Fruit fly (Drosophila melanogaster) whole organism, embryonic: Measurements from ENCODE around the gene Obp93a.

ENCODE experiments used
- ATbp ChIP-seq: fragments of 200-800 bp; sonication (Bioruptor generic); optimal IDR thresholded peaks from 2 replicates; lab custom pipeline; 2017; ENCODE audit warnings: missing biosample characterization, mild to moderate bottlenecking, missing genetic modification characterization, missing genetic modification reagents
- Awh ChIP-seq: fragments of 200-800 bp; sonication (Bioruptor generic); IDR thresholded peaks from 2 replicates; pipeline ENCODE4, ENCODE4 v1.3.6; 2022; ENCODE audit warnings: missing biosample characterization, missing genetic modification characterization
- Blimp-1 ChIP-seq: fragments of 200-800 bp; sonication (Bioruptor generic); optimal IDR thresholded peaks from 3 replicates; lab custom pipeline; 2018; ENCODE audit warnings: missing biosample characterization, missing genetic modification characterization, mild to moderate bottlenecking, moderate library complexity, missing genetic modification reagents
- CG10979 ChIP-seq: fragments of 200-800 bp; sonication (Bioruptor generic); optimal IDR thresholded peaks from 2 replicates; lab custom pipeline; 2018; ENCODE audit warnings: missing biosample characterization, mild to moderate bottlenecking, missing genetic modification characterization, moderate library complexity
- CG11247 ChIP-seq: fragments of 200-800 bp; sonication (Bioruptor generic); IDR thresholded peaks from 2 replicates; pipeline ENCODE4 v1.3.6; 2022; ENCODE audit warnings: missing biosample characterization, missing genetic modification characterization
- CG11456 ChIP-seq: fragments of 200-800 bp; sonication (Bioruptor generic); IDR thresholded peaks from 3 replicates; pipeline ENCODE4 v1.3.6; 2022; ENCODE audit warnings: missing biosample characterization, missing genetic modification characterization
- CG11723 ChIP-seq: fragments of 200-800 bp; sonication (Bioruptor generic); optimal IDR thresholded peaks from 2 replicates; lab custom pipeline; 2017; ENCODE audit warnings: missing biosample characterization, mild to moderate bottlenecking, missing genetic modification characterization
- CG13775 ChIP-seq: fragments of 200-800 bp; sonication (Bioruptor generic); optimal IDR thresholded peaks from 3 replicates; lab custom pipeline; 2017; ENCODE audit warnings: missing biosample characterization, mild to moderate bottlenecking, missing genetic modification characterization
- CG14710 ChIP-seq: fragments of 200-800 bp; sonication (Bioruptor generic); optimal IDR thresholded peaks from 3 replicates; lab custom pipeline; 2019; ENCODE audit warnings: missing biosample characterization, mild to moderate bottlenecking, missing genetic modification characterization, moderate library complexity
- CG15269 ChIP-seq: fragments of 200-800 bp; sonication (Bioruptor generic); optimal IDR thresholded peaks from 2 replicates; lab custom pipeline; 2018; ENCODE audit warnings: missing biosample characterization, mild to moderate bottlenecking, missing genetic modification characterization, moderate library complexity
- CG17328 ChIP-seq: fragments of 200-800 bp; sonication (Bioruptor generic); IDR thresholded peaks from 2 replicates; pipeline ENCODE4 v1.3.6; 2022; ENCODE audit warnings: missing biosample characterization, missing genetic modification characterization
- CG17361 ChIP-seq: fragments of 200-800 bp; sonication (Bioruptor generic); IDR thresholded peaks from 3 replicates; pipeline ENCODE4 v1.3.6; 2022; ENCODE audit warnings: missing biosample characterization, missing genetic modification characterization
- CG17385 ChIP-seq: fragments of 200-800 bp; sonication (Bioruptor generic); optimal IDR thresholded peaks from 3 replicates; lab custom pipeline; 2018; ENCODE audit warnings: missing biosample characterization, mild to moderate bottlenecking, missing genetic modification characterization
- CG17568 ChIP-seq: fragments of 200-800 bp; sonication (Bioruptor generic); optimal IDR thresholded peaks from 2 replicates; lab custom pipeline; 2018; ENCODE audit warnings: missing biosample characterization, mild to moderate bottlenecking, missing genetic modification characterization, moderate library complexity
- CG18011 ChIP-seq: fragments of 200-800 bp; sonication (Bioruptor generic); optimal IDR thresholded peaks from 2 replicates; lab custom pipeline; 2017; ENCODE audit warnings: missing biosample characterization, missing genetic modification characterization, mild to moderate bottlenecking, moderate library complexity, missing genotype
- CG18764 ChIP-seq: fragments of 200-800 bp; sonication (Bioruptor generic); optimal IDR thresholded peaks from 3 replicates; lab custom pipeline; 2016; ENCODE audit warnings: missing biosample characterization, missing genetic modification characterization
- CG34376 ChIP-seq: fragments of 200-800 bp; sonication (Bioruptor generic); optimal IDR thresholded peaks from 2 replicates; lab custom pipeline; 2018; ENCODE audit warnings: missing biosample characterization, mild to moderate bottlenecking, missing genetic modification characterization
- CG4328 ChIP-seq: fragments of 200-800 bp; sonication (Bioruptor generic); optimal IDR thresholded peaks from 3 replicates; lab custom pipeline; 2017; ENCODE audit warnings: missing biosample characterization, missing genetic modification reagents, missing genetic modification characterization
- CG5180 ChIP-seq: fragments of 200-800 bp; sonication (Bioruptor generic); optimal IDR thresholded peaks from 3 replicates; lab custom pipeline; 2017; ENCODE audit warnings: missing biosample characterization, missing genetic modification characterization, mild to moderate bottlenecking, moderate library complexity, missing genetic modification reagents
- CG6854 ChIP-seq: fragments of 200-800 bp; sonication (Bioruptor generic); optimal IDR thresholded peaks from 3 replicates; lab custom pipeline; 2017; ENCODE audit warnings: missing biosample characterization, mild to moderate bottlenecking, missing genetic modification characterization
- CG7839 ChIP-seq: fragments of 200-800 bp; sonication (Bioruptor generic); optimal IDR thresholded peaks from 3 replicates; lab custom pipeline; 2018; ENCODE audit warnings: missing biosample characterization, mild to moderate bottlenecking, missing genetic modification characterization, moderate library complexity
- CTCF ChIP-seq: fragments of 200-800 bp; sonication (Bioruptor generic); optimal IDR thresholded peaks from 2 replicates; lab custom pipeline; 2017; ENCODE audit warnings: missing biosample characterization, mild to moderate bottlenecking, missing genetic modification characterization, moderate library complexity
- D ChIP-seq, 2 experiments: fragments of 200-800 bp in 1 of 2; fragments of >200 bp in 1 of 2; sonication (Bioruptor generic) in 1 of 2; optimal IDR thresholded peaks; 2 replicates in 1 of 2; 3 replicates in 1 of 2; lab custom pipeline; 2017; ENCODE audit warnings: mild to moderate bottlenecking in 1 of 2, missing biosample characterization in 1 of 2, missing genetic modification characterization in 1 of 2, missing genetic modification reagents in 1 of 2
- Dp ChIP-seq: fragments of 200-800 bp; sonication (Bioruptor generic); optimal IDR thresholded peaks from 2 replicates; lab custom pipeline; 2018; ENCODE audit warnings: missing biosample characterization, mild to moderate bottlenecking, missing genetic modification characterization, moderate library complexity
- ERR ChIP-seq: fragments of 200-800 bp; sonication (Bioruptor generic); optimal IDR thresholded peaks from 2 replicates; lab custom pipeline; 2016; ENCODE audit warnings: missing biosample characterization, missing genetic modification characterization
- Ets65A ChIP-seq: fragments of 200-800 bp; sonication (Bioruptor generic); peaks from one replicate; lab custom pipeline; 2016; ENCODE audit warnings: missing biosample characterization, missing genetic modification characterization
- Fer1 ChIP-seq: fragments of 200-800 bp; sonication (Bioruptor generic); optimal IDR thresholded peaks from 2 replicates; lab custom pipeline; 2017; ENCODE audit warnings: missing biosample characterization, mild to moderate bottlenecking, missing genetic modification characterization
- HLH3B ChIP-seq: fragments of 200-800 bp; sonication (Bioruptor generic); IDR thresholded peaks from 2 replicates; pipeline ENCODE4 v1.3.6; 2022; ENCODE audit warnings: missing biosample characterization, missing genetic modification characterization
- HLH4C ChIP-seq: fragments of 200-800 bp; sonication (Bioruptor generic); IDR thresholded peaks from 3 replicates; pipeline ENCODE4 v1.3.6; 2022; ENCODE audit warnings: missing biosample characterization, missing genetic modification characterization; ENCODE audit not compliant: partially characterized antibody
- Hand ChIP-seq: fragments of 200-800 bp; sonication (Bioruptor generic); optimal IDR thresholded peaks from 2 replicates; lab custom pipeline; 2017; ENCODE audit warnings: mild to moderate bottlenecking, missing biosample characterization, missing genetic modification reagents, missing genetic modification characterization
- Meics ChIP-seq: fragments of 200-800 bp; sonication (Bioruptor generic); optimal IDR thresholded peaks from 2 replicates; lab custom pipeline; 2017; ENCODE audit warnings: missing biosample characterization, mild to moderate bottlenecking, missing genetic modification characterization
- Nf-YC ChIP-seq: fragments of 200-800 bp; optimal IDR thresholded peaks from 3 replicates; lab custom pipeline; 2019; ENCODE audit warnings: missing biosample characterization, mild to moderate bottlenecking, missing genetic modification characterization, moderate library complexity
- PHDP ChIP-seq: fragments of 200-800 bp; sonication (Bioruptor generic); optimal IDR thresholded peaks from 3 replicates; lab custom pipeline; 2018; ENCODE audit warnings: missing biosample characterization, mild to moderate bottlenecking, missing genetic modification characterization, moderate library complexity
- Sox100B ChIP-seq: fragments of 200-800 bp; sonication (Bioruptor generic); optimal IDR thresholded peaks from 3 replicates; lab custom pipeline; 2018; ENCODE audit warnings: missing biosample characterization, mild to moderate bottlenecking, missing genetic modification characterization
- al ChIP-seq: fragments of 200-800 bp; sonication (Bioruptor generic); IDR thresholded peaks from 2 replicates; pipeline ENCODE4 v1.3.6; 2022; ENCODE audit warnings: missing biosample characterization, missing genetic modification characterization
- bbx ChIP-seq: fragments of 200-800 bp; sonication (Bioruptor generic); IDR thresholded peaks from 2 replicates; pipeline ENCODE4 v1.3.6; 2022; ENCODE audit warnings: missing biosample characterization, missing genetic modification characterization; ENCODE audit not compliant: partially characterized antibody
- caup ChIP-seq: fragments of 200-800 bp; sonication (Bioruptor generic); optimal IDR thresholded peaks from 3 replicates; lab custom pipeline; 2017; ENCODE audit warnings: missing biosample characterization, mild to moderate bottlenecking, missing genetic modification characterization, moderate library complexity; ENCODE audit not compliant: severe bottlenecking
- dmrt99B ChIP-seq: fragments of 200-800 bp; sonication (Bioruptor generic); optimal IDR thresholded peaks from 2 replicates; lab custom pipeline; 2018; ENCODE audit warnings: missing biosample characterization, mild to moderate bottlenecking, missing genetic modification characterization, moderate library complexity
- dysf ChIP-seq: fragments of 200-800 bp; sonication (Bioruptor generic); IDR thresholded peaks from 3 replicates; pipeline ENCODE4 v1.3.6; 2022; ENCODE audit warnings: missing biosample characterization, missing genetic modification characterization
- fd64A ChIP-seq: fragments of 200-800 bp; sonication (Bioruptor generic); optimal IDR thresholded peaks from 3 replicates; lab custom pipeline; 2018; ENCODE audit warnings: missing biosample characterization, mild to moderate bottlenecking, missing genetic modification characterization
- nom ChIP-seq: fragments of 200-800 bp; sonication (Bioruptor generic); optimal IDR thresholded peaks from 2 replicates; lab custom pipeline; 2017; ENCODE audit warnings: missing biosample characterization, missing genetic modification characterization, mild to moderate bottlenecking, moderate library complexity, missing genetic modification reagents
- schlank ChIP-seq: fragments of 200-800 bp; sonication (Bioruptor generic); optimal IDR thresholded peaks from 2 replicates; lab custom pipeline; 2018; ENCODE audit warnings: missing biosample characterization, mild to moderate bottlenecking, missing genetic modification characterization
- sd ChIP-seq: fragments of 200-800 bp; sonication (Bioruptor generic); optimal IDR thresholded peaks from 3 replicates; lab custom pipeline; 2018; ENCODE audit warnings: missing biosample characterization, mild to moderate bottlenecking, missing genetic modification characterization, moderate library complexity
- slbo ChIP-seq: fragments of 200-800 bp; sonication (Bioruptor generic); IDR thresholded peaks from 2 replicates; pipeline ENCODE4 v1.3.6; 2022; ENCODE audit warnings: missing biosample characterization, missing genetic modification characterization
- tgo ChIP-seq: fragments of 200-800 bp; sonication (Bioruptor generic); IDR thresholded peaks from 3 replicates; pipeline ENCODE4 v1.3.6; 2022; ENCODE audit warnings: missing biosample characterization, missing genetic modification characterization
- tio ChIP-seq: fragments of 200-800 bp; sonication (Bioruptor generic); optimal IDR thresholded peaks from 2 replicates; lab custom pipeline; 2017; ENCODE audit warnings: missing biosample characterization, missing genetic modification characterization, inconsistent platforms
- toy ChIP-seq: fragments of 200-800 bp; sonication (Bioruptor generic); IDR thresholded peaks from 2 replicates; pipeline ENCODE4 v1.3.6; 2022; ENCODE audit warnings: missing biosample characterization, missing genetic modification characterization
- wor ChIP-seq: fragments of 200-800 bp; sonication (Bioruptor generic); IDR thresholded peaks from 2 replicates; pipeline ENCODE4 v1.3.6; 2022; ENCODE audit warnings: missing biosample characterization, missing genetic modification characterization
- zfh2 ChIP-seq: fragments of 200-800 bp; sonication (Bioruptor generic); optimal IDR thresholded peaks from 2 replicates; lab custom pipeline; 2016; ENCODE audit warnings: missing biosample characterization, missing genetic modification characterization

The Obp93a gene

dm6 chr3R:21176663-21177145 is 47.2 kb upstream of the Obp93a start (continued):
- TF ChIP-seq fd64A (GFP tag; lab: Kevin White, UChicago), result peak; percentile 23
- TF ChIP-seq CG5180 (GFP tag; lab: Kevin White, UChicago), result peak; percentile 13
- peak; percentile 28 for TF ChIP-seq Blimp-1 (GFP tag; lab: Kevin White, UChicago)
- peak; percentile 20 for TF ChIP-seq Ets65A (GFP tag; lab: Kevin White, UChicago)
- no peak for TF ChIP-seq Dp
- peak; percentile 23 for TF ChIP-seq schlank
- peak; percentile 0 for TF ChIP-seq CG11723 (GFP tag; lab: Kevin White, UChicago)
- peak; percentile 22 for TF ChIP-seq CG4328 (GFP tag; lab: Kevin White, UChicago)
- peak; percentile 50 for TF ChIP-seq Meics (GFP tag; lab: Kevin White, UChicago)
- peak; percentile 12 for TF ChIP-seq CG15269 (tag; lab: Kevin White, UChicago)
- 0 out of 3 replicates have a peak, but pooled peaks have one; percentile 18 for TF ChIP-seq CG17361 (GFP tag; lab: Robert Waterston, UW)
- TF ChIP-seq PHDP (tag; lab: Kevin White, UChicago), result peak; percentile 9
- peak; percentile 32; the same call in 1 of the 2 replicates for TF ChIP-seq CG17328 (GFP tag; lab: Robert Waterston, UW)
- no peak for TF ChIP-seq D (optimal IDR thresholded peaks at IDR 0.05; lab: Kevin White, UChicago)
- peak; percentile 17 for TF ChIP-seq D (GFP tag; optimal IDR thresholded peaks at IDR 0.05; lab: Kevin White, UChicago)
- TF ChIP-seq CTCF, result peak; percentile 11
- peak; percentile 47 for TF ChIP-seq nom (GFP tag; lab: Kevin White, UChicago)
- TF ChIP-seq zfh2 (GFP tag; lab: Kevin White, UChicago), result no peak
- peak; percentile 17 for TF ChIP-seq sd
- TF ChIP-seq CG18011 (GFP tag; lab: Kevin White, UChicago), result peak; percentile 8
- peak; percentile 27 for TF ChIP-seq CG14710
- no peak for TF ChIP-seq CG34376 (GFP tag; lab: Kevin White, UChicago)
- TF ChIP-seq CG7839 (tag; lab: Kevin White, UChicago), result peak; percentile 21
- peak; percentile 25 for TF ChIP-seq slbo
- TF ChIP-seq CG11456, result no peak
- peak; percentile 35 for TF ChIP-seq ATbp
- peak; percentile 55; the same call in 1 of the 2 replicates for TF ChIP-seq HLH3B (GFP tag; lab: Robert Waterston, UW)
- TF ChIP-seq tio (GFP tag; lab: Kevin White, UChicago), result no peak
- peak; percentile 50; the same call in 1 of the 2 replicates for TF ChIP-seq Awh (GFP tag; lab: Robert Waterston, UW)
- peak; percentile 36 for TF ChIP-seq Fer1 (GFP tag; lab: Kevin White, UChicago)
- peak; percentile 41 for TF ChIP-seq al (GFP tag; lab: Robert Waterston, UW)
- peak; percentile 50; the same call in 1 of the 3 replicates for TF ChIP-seq HLH4C
- peak; percentile 19 for TF ChIP-seq CG10979 (tag; lab: Kevin White, UChicago)
- TF ChIP-seq Nf-YC (tag; lab: Kevin White, UChicago), result no peak
- no peak for TF ChIP-seq ERR
- TF ChIP-seq Sox100B (GFP tag; lab: Kevin White, UChicago), result peak; percentile 35
- no peak for TF ChIP-seq CG13775
- TF ChIP-seq CG18764 (GFP tag; lab: Kevin White, UChicago), result no peak
- TF ChIP-seq wor (GFP tag; lab: Robert Waterston, UW), result no peak
- peak; percentile 21 for TF ChIP-seq Hand (GFP tag; lab: Kevin White, UChicago)
- TF ChIP-seq bbx (GFP tag; lab: Robert Waterston, UW), result no peak; the same call in 1 of the 2 replicates
- peak; percentile 34 for TF ChIP-seq CG17568 (GFP tag; lab: Kevin White, UChicago)
- peak; percentile 46; the same call in 1 of the 2 replicates for TF ChIP-seq toy (GFP tag; lab: Robert Waterston, UW)
- TF ChIP-seq CG11247, result no peak
- peak; percentile 14 for TF ChIP-seq CG17385 (GFP tag; lab: Kevin White, UChicago)
- TF ChIP-seq CG6854, result peak; percentile 42
- 0 out of 3 replicates have a peak, but pooled peaks have one; percentile 32 for TF ChIP-seq tgo (GFP tag; lab: Robert Waterston, UW)
- TF ChIP-seq caup (GFP tag; lab: Kevin White, UChicago), result peak; percentile 36
- TF ChIP-seq dysf (GFP tag; lab: Robert Waterston, UW), result peak; percentile 51; the same call in 2 of the 3 replicates
- peak; percentile 30 for TF ChIP-seq dmrt99B (tag; lab: Kevin White, UChicago)
